Worm (Caenorhabditis elegans): ENCODE results near the gene F44E7.3.

DNA sequence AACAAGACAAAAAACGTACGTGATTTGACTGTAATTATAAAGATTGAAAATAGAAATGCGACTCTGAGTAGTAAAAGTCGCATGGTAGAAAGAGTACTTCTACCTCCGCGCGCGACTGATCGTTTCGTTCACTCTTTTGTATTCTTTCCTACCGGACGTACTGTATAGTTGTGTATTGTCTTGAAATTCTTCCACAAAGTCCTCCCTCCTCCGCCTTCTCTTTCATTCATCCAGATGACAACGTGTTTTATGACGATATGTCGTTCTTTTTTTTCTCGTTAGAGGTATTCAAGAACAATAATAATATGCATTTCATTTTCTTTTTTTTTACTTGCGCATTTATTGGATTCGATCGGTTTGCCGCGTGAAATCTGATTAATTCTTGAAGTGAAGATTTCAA is 45.3 kb upstream of the F44E7.3 start, which contains the start of gene K09H11.4:
- TF ChIP-seq pqm-1 (tag; optimal IDR thresholded peaks at IDR 0.05) = no peak
- TF ChIP-seq mdl-1 (tag; optimal IDR thresholded peaks at IDR 0.05) = no peak
- TF ChIP-seq unc-62 (GFP tag; optimal IDR thresholded peaks at IDR 0.05) = no peak
- no peak for TF ChIP-seq ztf-11 (tag; optimal IDR thresholded peaks at IDR 0.05)
- TF ChIP-seq dpl-1 (GFP tag; optimal IDR thresholded peaks at IDR 0.05) = no peak
- TF ChIP-seq sptf-1 (tag; optimal IDR thresholded peaks at IDR 0.05) = no peak
- TF ChIP-seq lin-35 (GFP tag; optimal IDR thresholded peaks at IDR 0.05) = no peak
- TF ChIP-seq elt-3 (tag; optimal IDR thresholded peaks at IDR 0.05) = no peak
- TF ChIP-seq F16B12.6 (tag; optimal IDR thresholded peaks at IDR 0.05) = no peak
- no peak for TF ChIP-seq sup-37 (GFP tag; optimal IDR thresholded peaks at IDR 0.05)
- TF ChIP-seq nhr-11 (tag; optimal IDR thresholded peaks at IDR 0.05) = no peak
- no peak for TF ChIP-seq nhr-76 (tag; optimal IDR thresholded peaks at IDR 0.05)
- TF ChIP-seq C34B4.2 (tag; optimal IDR thresholded peaks at IDR 0.05) = no peak
- TF ChIP-seq ceh-82 (tag; optimal IDR thresholded peaks at IDR 0.05) = no peak

Measured in whole organism, L1 larva.